Worm (Caenorhabditis elegans) whole organism, L2 larva: Measurements from ENCODE around the gene osta-2.

Experiments used
- F13H6.1 ChIP-seq: sonication (generic microtip); optimal IDR thresholded peaks from 2 replicates; lab custom pipeline; 2016; ENCODE audit warnings: missing genetic modification characterization, missing compliant biosample characterization
- R02D3.7 ChIP-seq: fragments of 150-350 bp; optimal IDR thresholded peaks from 2 replicates; lab custom pipeline; 2014; ENCODE audit warnings: missing biosample characterization, missing genetic modification characterization
- Y55F3AM.14 ChIP-seq: fragments of 200-800 bp; sonication (Bioruptor generic); optimal IDR thresholded peaks from 2 replicates; lab custom pipeline; 2018; ENCODE audit warnings: mild to moderate bottlenecking, missing genetic modification characterization, missing compliant biosample characterization
- alr-1 ChIP-seq: fragments of 150-350 bp; optimal IDR thresholded peaks from 2 replicates; lab custom pipeline; 2014; ENCODE audit warnings: missing biosample characterization, missing genetic modification characterization
- aly-2 ChIP-seq: fragments of 150-350 bp; optimal IDR thresholded peaks from 2 replicates; lab custom pipeline; 2014; ENCODE audit warnings: missing biosample characterization, missing genetic modification characterization
- ama-1 ChIP-seq: fragments of 150-350 bp; optimal IDR thresholded peaks from 2 replicates; lab custom pipeline; 2018; ENCODE audit warnings: inconsistent platforms
- blmp-1 ChIP-seq: sonication (generic microtip); optimal IDR thresholded peaks from 2 replicates; lab custom pipeline; 2017; ENCODE audit warnings: missing genetic modification characterization, mild to moderate bottlenecking, missing compliant biosample characterization, antibody characterized with exemption, moderate library complexity; ENCODE audit not compliant: insufficient read depth
- ceh-82 ChIP-seq: fragments of 150-350 bp; optimal IDR thresholded peaks from 2 replicates; lab custom pipeline; 2014; ENCODE audit warnings: missing biosample characterization, missing genetic modification characterization
- crh-2 ChIP-seq: sonication (generic microtip); optimal IDR thresholded peaks from 2 replicates; lab custom pipeline; 2017; ENCODE audit warnings: missing biosample characterization, missing genetic modification characterization
- dmd-4 ChIP-seq: sonication (generic microtip); optimal IDR thresholded peaks from 2 replicates; lab custom pipeline; 2017; ENCODE audit warnings: missing biosample characterization, missing genetic modification characterization
- elt-1 ChIP-seq: fragments of 150-350 bp; optimal IDR thresholded peaks from 2 replicates; lab custom pipeline; 2014; ENCODE audit warnings: missing biosample characterization, missing genetic modification characterization
- fos-1 ChIP-seq: fragments of 150-350 bp; optimal IDR thresholded peaks from 2 replicates; lab custom pipeline; 2014; ENCODE audit warnings: missing biosample characterization, missing genetic modification characterization
- gmeb-1 ChIP-seq: fragments of 150-350 bp; optimal IDR thresholded peaks from 2 replicates; lab custom pipeline; 2014; ENCODE audit warnings: missing biosample characterization, missing genetic modification characterization
- lin-39 ChIP-seq: fragments of 150-350 bp; optimal IDR thresholded peaks from 2 replicates; lab custom pipeline; 2014; ENCODE audit warnings: missing biosample characterization, missing genetic modification reagents, missing genetic modification characterization
- mab-5 ChIP-seq: fragments of 150-350 bp; optimal IDR thresholded peaks from 2 replicates; lab custom pipeline; 2014; ENCODE audit warnings: missing biosample characterization, missing genetic modification characterization
- mbf-1 ChIP-seq: sonication (generic microtip); optimal IDR thresholded peaks from 2 replicates; lab custom pipeline; 2017; ENCODE audit warnings: missing biosample characterization, missing genetic modification characterization
- mdl-1 ChIP-seq, 2 experiments: fragments of 150-350 bp in 1 of 2; sonication (generic microtip) in 1 of 2; optimal IDR thresholded peaks; 2 replicates each; lab custom pipeline; 2017; ENCODE audit warnings: missing biosample characterization in 2 of 2, missing genetic modification characterization in 2 of 2
- nhr-11 ChIP-seq: fragments of 150-350 bp; optimal IDR thresholded peaks from 2 replicates; lab custom pipeline; 2014; ENCODE audit warnings: missing biosample characterization, missing genetic modification characterization
- nhr-129 ChIP-seq: fragments of 150-350 bp; optimal IDR thresholded peaks from 2 replicates; lab custom pipeline; 2014; ENCODE audit warnings: missing biosample characterization, missing genetic modification characterization
- nhr-21 ChIP-seq: fragments of 150-350 bp; optimal IDR thresholded peaks from 2 replicates; lab custom pipeline; 2014; ENCODE audit warnings: missing biosample characterization, missing genetic modification characterization
- nhr-23 ChIP-seq: fragments of 150-350 bp; optimal IDR thresholded peaks from 2 replicates; lab custom pipeline; 2014; ENCODE audit warnings: missing biosample characterization, missing genetic modification reagents, missing genetic modification characterization
- nhr-237 ChIP-seq: fragments of 150-350 bp; optimal IDR thresholded peaks from 2 replicates; lab custom pipeline; 2014; ENCODE audit warnings: missing biosample characterization, missing genetic modification characterization
- nhr-25 ChIP-seq: fragments of 150-350 bp; sonication (generic microtip); optimal IDR thresholded peaks from 3 replicates; lab custom pipeline; 2014; ENCODE audit warnings: missing biosample characterization, missing genetic modification characterization
- nhr-6 ChIP-seq: fragments of 150-350 bp; optimal IDR thresholded peaks from 2 replicates; lab custom pipeline; 2014; ENCODE audit warnings: missing biosample characterization, missing genetic modification characterization
- nhr-77 ChIP-seq: fragments of 150-350 bp; optimal IDR thresholded peaks from 2 replicates; lab custom pipeline; 2014; ENCODE audit warnings: missing biosample characterization, missing genetic modification characterization
- peb-1 ChIP-seq: fragments of 150-350 bp; optimal IDR thresholded peaks from 2 replicates; lab custom pipeline; 2014; ENCODE audit warnings: missing biosample characterization, missing genetic modification characterization
- sem-4 ChIP-seq: fragments of 150-350 bp; optimal IDR thresholded peaks from 2 replicates; lab custom pipeline; 2014; ENCODE audit warnings: missing biosample characterization, missing genetic modification reagents, missing genetic modification characterization
- sma-3 ChIP-seq: sonication (generic microtip); optimal IDR thresholded peaks from 2 replicates; lab custom pipeline; 2016; ENCODE audit warnings: missing genetic modification reagents, missing genetic modification characterization, missing compliant biosample characterization
- sma-9 ChIP-seq, 2 experiments: fragments of 150-350 bp in 1 of 2; sonication (generic microtip) in 1 of 2; optimal IDR thresholded peaks; 2 replicates each; lab custom pipeline; 2014 to 2016; ENCODE audit warnings: missing genetic modification characterization in 2 of 2, mild to moderate bottlenecking in 1 of 2, missing biosample characterization in 1 of 2, missing compliant biosample characterization in 1 of 2, missing genetic modification reagents in 1 of 2, moderate library complexity in 1 of 2
- snpc-4 ChIP-seq: fragments of 150-350 bp; optimal IDR thresholded peaks from 2 replicates; lab custom pipeline; 2014; ENCODE audit warnings: missing biosample characterization, missing genetic modification characterization
- unc-39 ChIP-seq: fragments of 150-350 bp; optimal IDR thresholded peaks from 2 replicates; lab custom pipeline; 2014; ENCODE audit warnings: missing biosample characterization, missing genetic modification characterization
- unc-55 ChIP-seq: fragments of 150-350 bp; sonication (generic microtip); optimal IDR thresholded peaks from 3 replicates; lab custom pipeline; 2014; ENCODE audit warnings: missing biosample characterization, missing genetic modification reagents, missing genetic modification characterization
- zag-1 ChIP-seq: fragments of 150-350 bp; optimal IDR thresholded peaks from 2 replicates; lab custom pipeline; 2014; ENCODE audit warnings: missing biosample characterization, missing genetic modification characterization
- ztf-1 ChIP-seq: fragments of 200-800 bp; sonication (Bioruptor generic); conservative IDR thresholded peaks from 2 replicates; pipeline ENCODE4 v1.3.6; 2022; ENCODE audit warnings: missing genetic modification characterization, missing compliant biosample characterization
- ztf-11 ChIP-seq: sonication (generic microtip); optimal IDR thresholded peaks from 2 replicates; lab custom pipeline; 2017; ENCODE audit warnings: missing biosample characterization, missing genetic modification characterization
- ztf-4 ChIP-seq: fragments of 150-350 bp; optimal IDR thresholded peaks from 2 replicates; lab custom pipeline; 2014; ENCODE audit warnings: missing biosample characterization, missing genetic modification characterization

The osta-2 gene

DNA sequence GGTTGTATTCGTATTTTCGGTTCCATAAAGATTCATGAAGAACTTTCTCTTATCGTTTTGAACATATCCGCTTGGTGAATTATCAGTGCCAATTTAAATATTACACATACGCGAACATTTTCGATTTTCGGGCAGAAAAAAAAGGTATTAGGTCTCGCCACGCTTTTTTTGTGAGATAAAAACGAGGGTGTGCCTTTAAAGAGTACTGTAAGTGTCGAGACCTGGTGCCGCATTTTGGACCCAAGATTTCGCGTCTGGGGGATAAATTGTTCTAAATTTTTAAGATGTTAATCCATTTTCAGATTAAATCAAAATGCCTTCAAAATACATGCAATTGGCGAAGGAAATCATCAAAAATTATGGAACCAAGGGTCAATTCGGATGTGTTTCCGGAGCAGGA is 13.6 kb upstream of the osta-2 start, which contains the start of gene C25H3.3:
TSS of gene C25H3.3 (plus strand) at position 301 of the 400 bp plus-strand sequence.
- TF ChIP-seq zag-1 (tag; lab: Kevin White, UChicago) (no peak), ztf-11 (tag; lab: Kevin White, UChicago) (no peak), snpc-4 (no peak), dmd-4 (tag; lab: Kevin White, UChicago) (no peak), alr-1 (tag; lab: Kevin White, UChicago) (no peak), unc-55 (GFP tag; lab: Kevin White, UChicago) (no peak), lin-39 (tag; lab: Kevin White, UChicago) (no peak), nhr-23 (tag; lab: Kevin White, UChicago) (no peak), R02D3.7 (tag; lab: Kevin White, UChicago) (no peak), mdl-1 (tag; optimal IDR thresholded peaks at IDR 0.05; lab: Kevin White, UChicago) (no peak), nhr-6 (no peak), nhr-11 (tag; lab: Kevin White, UChicago) (no peak), nhr-25 (tag; lab: Kevin White, UChicago) (no peak), ama-1 (lab: Kevin White, UChicago) (no peak)
- TF ChIP-seq, all 48 proteins: peak for 0

DNA sequence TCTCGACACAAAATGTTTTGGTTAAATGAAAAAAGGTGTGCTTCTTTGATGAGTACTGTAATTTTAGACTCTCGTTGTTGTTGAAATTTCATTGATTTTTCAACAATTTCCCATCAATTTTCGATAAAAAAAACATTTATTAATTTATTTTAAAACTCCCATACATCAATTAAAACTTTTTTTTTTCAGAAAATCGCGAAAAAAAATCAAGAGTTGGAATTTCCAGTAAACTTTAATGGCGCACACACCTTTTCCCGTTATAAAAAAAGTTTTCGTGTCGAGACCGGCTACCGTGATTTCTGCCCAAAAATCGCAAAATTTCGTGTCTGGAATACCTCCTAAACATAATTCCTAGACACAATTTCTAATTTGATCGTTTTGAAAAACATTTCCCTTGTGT is 12.7 kb upstream of the osta-2 start, which contains the start of gene C25H3.14:
TSS of gene C25H3.14 (plus strand) at position 301 of the 400 bp plus-strand sequence.
- TF ChIP-seq F13H6.1: no peak
- TF ChIP-seq gmeb-1: no peak
- no peak for TF ChIP-seq ztf-4 (tag; lab: Kevin White, UChicago)
- TF ChIP-seq ceh-82 (tag; lab: Kevin White, UChicago): no peak
- no peak for TF ChIP-seq blmp-1
- TF ChIP-seq ama-1 (lab: Kevin White, UChicago): no peak
- no peak for TF ChIP-seq nhr-23 (tag; lab: Kevin White, UChicago)
- no peak for TF ChIP-seq peb-1
- TF ChIP-seq fos-1 (tag; lab: Kevin White, UChicago): no peak
- TF ChIP-seq lin-39 (tag; lab: Kevin White, UChicago): no peak
- TF ChIP-seq nhr-11 (tag; lab: Kevin White, UChicago): no peak
- no peak for TF ChIP-seq nhr-77 (tag; lab: Kevin White, UChicago)
- no peak for TF ChIP-seq aly-2 (tag; lab: Kevin White, UChicago)
- no peak for TF ChIP-seq nhr-237 (tag; lab: Kevin White, UChicago)
- no peak for TF ChIP-seq sma-9 (GFP tag; optimal IDR thresholded peaks at IDR 0.05; lab: Kevin White, UChicago)
- TF ChIP-seq sma-9 (tag; optimal IDR thresholded peaks at IDR 0.05; lab: Kevin White, UChicago): no peak
- TF ChIP-seq mbf-1 (tag; lab: Kevin White, UChicago): no peak
- no peak for TF ChIP-seq dmd-4 (tag; lab: Kevin White, UChicago)
- no peak for TF ChIP-seq nhr-6
- TF ChIP-seq elt-1 (tag; lab: Kevin White, UChicago): no peak

DNA sequence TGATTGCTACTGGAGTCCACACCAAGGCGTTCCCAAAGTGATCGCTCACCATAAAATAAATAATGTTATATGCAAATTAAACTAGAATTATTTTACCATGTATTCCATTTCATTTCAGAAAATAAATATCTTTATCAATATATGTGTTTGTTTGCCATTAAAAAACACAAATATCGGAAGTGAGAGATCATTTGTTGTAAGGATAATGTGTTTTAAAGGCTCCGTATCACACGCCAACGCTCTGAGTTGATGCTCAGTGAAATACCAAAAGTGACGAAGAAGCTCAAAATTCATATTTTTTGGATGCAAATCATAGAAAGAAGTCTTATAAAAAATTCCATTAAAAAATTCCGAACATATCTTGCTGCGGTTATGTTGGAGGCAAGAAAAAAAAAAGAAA is 11.3 kb upstream of the osta-2 start:
- TF ChIP-seq nhr-6 (no peak), fos-1 (tag; lab: Kevin White, UChicago) (no peak), sma-9 (GFP tag; optimal IDR thresholded peaks at IDR 0.05; lab: Kevin White, UChicago) (no peak), sma-9 (tag; optimal IDR thresholded peaks at IDR 0.05; lab: Kevin White, UChicago) (no peak), blmp-1 (no peak), ztf-1 (GFP tag; lab: Robert Waterston, UW) (no peak), elt-1 (tag; lab: Kevin White, UChicago) (no peak), mab-5 (tag; lab: Kevin White, UChicago) (no peak)

DNA sequence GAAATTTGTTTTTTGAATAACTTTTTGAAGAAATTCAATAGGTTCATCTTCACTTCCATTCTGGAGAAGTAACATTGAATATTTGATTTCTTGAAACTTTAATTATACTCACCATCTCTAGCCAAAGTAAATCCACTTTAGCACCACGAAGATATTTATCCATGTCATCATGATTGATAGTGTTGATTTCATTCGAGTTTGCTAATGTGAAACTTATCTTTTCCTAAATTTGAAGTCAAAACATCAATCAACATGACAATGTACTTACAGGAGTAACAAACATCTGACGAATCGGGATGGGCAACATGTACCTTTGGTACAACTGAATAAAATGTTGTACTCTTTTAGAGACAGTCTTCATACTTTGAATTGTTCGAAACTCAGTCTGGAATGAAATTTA is 10.2 kb upstream of the osta-2 start:
- TF ChIP-seq nhr-129 (no peak), alr-1 (tag; lab: Kevin White, UChicago) (no peak), snpc-4 (no peak), nhr-23 (tag; lab: Kevin White, UChicago) (no peak), Y55F3AM.14 (no peak), unc-55 (GFP tag; lab: Kevin White, UChicago) (no peak), nhr-77 (tag; lab: Kevin White, UChicago) (no peak), nhr-21 (tag; lab: Kevin White, UChicago) (no peak), mdl-1 (tag; optimal IDR thresholded peaks at IDR 0.05; lab: Kevin White, UChicago) (no peak), fos-1 (tag; lab: Kevin White, UChicago) (no peak), mab-5 (tag; lab: Kevin White, UChicago) (no peak), sma-3 (GFP tag; lab: Kevin White, UChicago) (no peak), unc-39 (tag; lab: Kevin White, UChicago) (no peak), blmp-1 (no peak), crh-2 (tag; lab: Kevin White, UChicago) (no peak), dmd-4 (tag; lab: Kevin White, UChicago) (no peak), ztf-11 (tag; lab: Kevin White, UChicago) (no peak), sem-4 (no peak), nhr-237 (tag; lab: Kevin White, UChicago) (no peak)
- TF ChIP-seq, all 48 proteins: peak for 0
